Worm (Caenorhabditis elegans) whole organism, early embryonic: ENCODE measurements around the gene gldi-4.

ENCODE experiments used
- F13C5.2 ChIP-seq: sonication (generic microtip); optimal IDR thresholded peaks from 2 replicates; lab custom pipeline; 2017; ENCODE audit warnings: mild to moderate bottlenecking, missing genetic modification characterization, inconsistent platforms, missing compliant biosample characterization
- ama-1 ChIP-seq: fragments of 150-350 bp; optimal IDR thresholded peaks from 2 replicates; lab custom pipeline; 2014
- ceh-13 ChIP-seq: fragments of 200-800 bp; sonication (Bioruptor generic); optimal IDR thresholded peaks from 2 replicates; lab custom pipeline; 2018; ENCODE audit warnings: mild to moderate bottlenecking, missing genetic modification characterization, missing compliant biosample characterization
- flt-1 ChIP-seq: fragments of 200-800 bp; sonication (Bioruptor generic); IDR thresholded peaks from 2 replicates; pipeline ENCODE4 v1.3.6; 2022; ENCODE audit warnings: missing genetic modification characterization, missing compliant biosample characterization
- hmg-4 ChIP-seq: fragments of 200-800 bp; sonication (Bioruptor generic); optimal IDR thresholded peaks from 2 replicates; lab custom pipeline; 2018; ENCODE audit warnings: mild to moderate bottlenecking, missing genetic modification characterization, missing compliant biosample characterization
- scrt-1 ChIP-seq: fragments of 200-800 bp; sonication (Bioruptor generic); IDR thresholded peaks from 2 replicates; pipeline ENCODE4 v1.3.6; 2022; ENCODE audit warnings: missing genetic modification characterization, missing compliant biosample characterization
- sea-1 ChIP-seq: fragments of 200-800 bp; sonication (Bioruptor generic); conservative IDR thresholded peaks from 2 replicates; pipeline ENCODE4 v1.3.6; 2022; ENCODE audit warnings: missing genetic modification characterization, missing compliant biosample characterization
- tbx-11 ChIP-seq: fragments of 200-800 bp; sonication (Bioruptor generic); IDR thresholded peaks from 2 replicates; pipeline ENCODE4 v1.3.6; 2022; ENCODE audit warnings: missing genetic modification characterization, missing compliant biosample characterization

DNA sequence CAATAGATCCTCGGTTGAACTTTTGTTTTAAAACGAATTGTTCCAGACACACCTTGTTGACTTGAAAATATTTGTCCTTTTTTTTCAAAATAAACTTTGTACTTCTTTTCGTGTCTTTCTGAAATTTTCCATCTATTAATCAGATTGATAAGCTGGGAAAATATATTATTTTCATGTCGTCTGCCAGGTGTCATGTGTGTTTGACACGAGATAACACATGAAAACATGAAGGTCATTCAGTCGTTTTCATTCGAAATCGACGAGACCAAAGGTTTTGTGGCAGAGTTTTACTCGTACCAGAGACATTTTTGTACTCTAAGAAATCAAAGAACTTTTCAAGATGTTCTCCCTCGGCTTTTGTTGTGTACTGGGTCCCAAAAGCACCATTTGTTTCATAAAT lies 3.2 kb downstream of the gldi-4 start:
- TF ChIP-seq flt-1 (GFP tag; lab: Robert Waterston, UW) (no peak), ama-1 (lab: Kevin White, UChicago) (no peak), scrt-1 (GFP tag; lab: Robert Waterston, UW) (no peak), tbx-11 (GFP tag; lab: Robert Waterston, UW) (no peak), ceh-13 (GFP tag; lab: Kevin White, UChicago) (no peak), F13C5.2 (tag; lab: Kevin White, UChicago) (no peak), hmg-4 (GFP tag; lab: Kevin White, UChicago) (no peak), sea-1 (GFP tag; lab: Robert Waterston, UW) (no peak)
